Worm (Caenorhabditis elegans) whole organism, young adult: ENCODE measurements around the gene ZK938.3.

Experiments
- ZK185.1 ChIP-seq: sonication (generic microtip); optimal IDR thresholded peaks from 2 replicates; lab custom pipeline; 2016; ENCODE audit warnings: mild to moderate bottlenecking, missing genetic modification characterization, missing compliant biosample characterization; ENCODE audit not compliant: poor library complexity, severe bottlenecking
- dox-1 ChIP-seq: fragments of 200-800 bp; sonication (Bioruptor generic); IDR thresholded peaks from 2 replicates; pipeline ENCODE4 v1.3.6; 2022; ENCODE audit warnings: missing genetic modification reagents, missing genetic modification characterization, missing compliant biosample characterization
- dpff-1 ChIP-seq: sonication (generic microtip); optimal IDR thresholded peaks from 2 replicates; lab custom pipeline; 2017; ENCODE audit warnings: mild to moderate bottlenecking, missing genetic modification characterization, missing compliant biosample characterization
- him-1 ChIP-seq: sonication (generic microtip); optimal IDR thresholded peaks from 2 replicates; lab custom pipeline; 2016; ENCODE audit warnings: missing genotype, missing genetic modification reagents, missing genetic modification characterization, missing compliant biosample characterization
- lsy-27 ChIP-seq: sonication (generic microtip); optimal IDR thresholded peaks from 2 replicates; lab custom pipeline; 2017; ENCODE audit warnings: missing genetic modification characterization, mild to moderate bottlenecking, missing compliant biosample characterization, antibody characterized with exemption, missing genotype, borderline replicate concordance; ENCODE audit not compliant: insufficient read depth
- mcd-1 ChIP-seq: fragments of 200-800 bp; sonication (Bioruptor generic); IDR thresholded peaks from 2 replicates; pipeline ENCODE4 v1.3.6; 2022; ENCODE audit warnings: missing genetic modification reagents, missing genetic modification characterization, missing compliant biosample characterization
- ztf-25 ChIP-seq: fragments of 200-800 bp; sonication (Bioruptor generic); IDR thresholded peaks from 2 replicates; pipeline ENCODE4 v1.3.6; 2022; ENCODE audit warnings: missing genetic modification reagents, missing genetic modification characterization, missing compliant biosample characterization

DNA sequence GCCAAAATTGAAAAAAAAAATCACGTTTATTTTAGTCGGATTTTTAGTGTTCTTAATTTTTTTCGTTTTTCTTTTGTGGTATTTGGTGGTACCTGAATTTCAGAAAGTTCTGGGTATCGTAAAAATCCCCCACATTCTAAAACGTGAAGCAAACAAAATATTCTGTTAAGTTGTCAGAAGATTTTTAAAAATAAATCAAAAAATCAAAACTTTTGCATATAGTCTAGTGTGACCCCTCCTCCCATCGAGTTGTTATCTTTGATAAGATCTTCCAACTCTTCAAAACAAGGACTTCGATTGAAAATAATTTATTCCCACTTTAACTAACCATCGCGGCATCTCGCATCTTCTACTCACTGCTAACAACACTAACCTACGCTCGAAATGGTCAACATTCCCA is 4.6 kb downstream of the ZK938.3 start, which contains the start of gene ZK938.1:
- no peak for TF ChIP-seq him-1 (tag; lab: Kevin White, UChicago)
- TF ChIP-seq ztf-25 = no peak
- TF ChIP-seq dpff-1 (tag; lab: Kevin White, UChicago) = no peak
- TF ChIP-seq ZK185.1 (tag; lab: Kevin White, UChicago) = no peak
- TF ChIP-seq dox-1 (GFP tag; lab: Robert Waterston, UW) = no peak
- TF ChIP-seq lsy-27 = no peak
- TF ChIP-seq mcd-1 (GFP tag; lab: Robert Waterston, UW) = no peak
